Worm (Caenorhabditis elegans): ENCODE results near the gene C16C8.21.
A peak's percentile ranks its signal among the peaks of the same experiment; 100 is the strongest.

Gene C16C8.21

ce11 chrII:3481584-3481983 is 33.6 kb downstream of the C16C8.21 start, which contains the start of gene Y49F6B.8:
TSS of gene Y49F6B.8 (minus strand) at chrII:3481684.
- TF ChIP-seq ceh-90 (tag; optimal IDR thresholded peaks at IDR 0.05) = no peak
- TF ChIP-seq ceh-82 (tag; optimal IDR thresholded peaks at IDR 0.05) = no peak
- TF ChIP-seq mab-9 (GFP tag; IDR thresholded peaks at IDR 0.05) = no peak
- no peak for TF ChIP-seq fos-1 (tag; optimal IDR thresholded peaks at IDR 0.05)
- no peak for TF ChIP-seq Y116A8C.19 (tag; optimal IDR thresholded peaks at IDR 0.05; ENCODE audit: borderline replicate concordance)
- TF ChIP-seq nhr-47 (tag; optimal IDR thresholded peaks at IDR 0.05) = no peak
- TF ChIP-seq xbp-1 (tag; optimal IDR thresholded peaks at IDR 0.05) = no peak
- no peak for TF ChIP-seq nhr-76 (tag; optimal IDR thresholded peaks at IDR 0.05)
- no peak for TF ChIP-seq nhr-28 (tag; optimal IDR thresholded peaks at IDR 0.05)
- TF ChIP-seq unc-30 (tag; optimal IDR thresholded peaks at IDR 0.05) = no peak
- no peak for TF ChIP-seq pqm-1 (tag; optimal IDR thresholded peaks at IDR 0.05)
- TF ChIP-seq aha-1 (tag; optimal IDR thresholded peaks at IDR 0.05) = no peak
- no peak for TF ChIP-seq efl-1 (optimal IDR thresholded peaks at IDR 0.05)
- no peak for TF ChIP-seq efl-1 (GFP tag; optimal IDR thresholded peaks at IDR 0.05 in 1 of 2)
- no peak for TF ChIP-seq mep-1 (tag; optimal IDR thresholded peaks at IDR 0.05)
- no peak for TF ChIP-seq pag-3 (tag; optimal IDR thresholded peaks at IDR 0.05; ENCODE audit: borderline replicate concordance, insufficient read depth)
- TF ChIP-seq ces-1 (GFP tag; optimal IDR thresholded peaks at IDR 0.05) = no peak
- TF ChIP-seq elt-2 (tag; optimal IDR thresholded peaks at IDR 0.05) = no peak
- no peak for TF ChIP-seq rnt-1 (tag; optimal IDR thresholded peaks at IDR 0.05)

- TF ChIP-seq unc-86 (tag; optimal IDR thresholded peaks at IDR 0.05) = peak; percentile 49
- TF ChIP-seq ztf-4 (tag; optimal IDR thresholded peaks at IDR 0.05) = no peak
- TF ChIP-seq ceh-90 (tag; optimal IDR thresholded peaks at IDR 0.05) = peak; percentile 84
- no peak for TF ChIP-seq blmp-1 (tag; optimal IDR thresholded peaks at IDR 0.05)
- TF ChIP-seq F16B12.6 (tag; optimal IDR thresholded peaks at IDR 0.05) = peak; percentile 53
- TF ChIP-seq tbx-2 (tag; optimal IDR thresholded peaks at IDR 0.05) = peak; percentile 71
- TF ChIP-seq lin-35 (GFP tag; optimal IDR thresholded peaks at IDR 0.05) = peak; percentile 51 to 70
- peak; percentile 87 for TF ChIP-seq lir-3 (tag; optimal IDR thresholded peaks at IDR 0.05; ENCODE audit: poor library complexity)
- peak; percentile 1 for TF ChIP-seq lin-39 (tag; optimal IDR thresholded peaks at IDR 0.05)
- peak; percentile 68 for TF ChIP-seq unc-98 (GFP tag; IDR thresholded peaks at IDR 0.05)
- TF ChIP-seq xbp-1 (tag; optimal IDR thresholded peaks at IDR 0.05) = peak; percentile 62
- no peak for TF ChIP-seq egl-27 (tag; optimal IDR thresholded peaks at IDR 0.05)
- peak; percentile 39 for TF ChIP-seq nhr-237 (tag; optimal IDR thresholded peaks at IDR 0.05)
- peak; percentile 50 to 73 (median 64) for TF ChIP-seq dpl-1 (GFP tag; optimal IDR thresholded peaks at IDR 0.05)
- TF ChIP-seq nhr-12 (tag; optimal IDR thresholded peaks at IDR 0.05) = no peak
- TF ChIP-seq ama-1 (optimal IDR thresholded peaks at IDR 0.05) = no peak
- peak; percentile 69 to 75 for TF ChIP-seq lsy-2 (tag; optimal IDR thresholded peaks at IDR 0.05)
- TF ChIP-seq efl-1 (optimal IDR thresholded peaks at IDR 0.05) = peak; percentile 71 to 73
- TF ChIP-seq efl-1 (GFP tag; optimal IDR thresholded peaks at IDR 0.05 in 1 of 2) = peak; percentile 71 to 96
- peak; percentile 67 for TF ChIP-seq C04F5.9 (tag; optimal IDR thresholded peaks at IDR 0.05)
- no peak for TF ChIP-seq unc-130 (tag; optimal IDR thresholded peaks at IDR 0.05)
- TF ChIP-seq pag-3 (tag; optimal IDR thresholded peaks at IDR 0.05; ENCODE audit: borderline replicate concordance, insufficient read depth) = no peak
- TF ChIP-seq efl-3 (GFP tag; optimal IDR thresholded peaks at IDR 0.05) = no peak
- peak; percentile 68 for TF ChIP-seq vab-15 (tag; optimal IDR thresholded peaks at IDR 0.05)
- peak; percentile 68 for TF ChIP-seq nhr-90 (tag; optimal IDR thresholded peaks at IDR 0.05; ENCODE audit: poor library complexity)
- TF ChIP-seq sox-4 (tag; optimal IDR thresholded peaks at IDR 0.05) = peak; percentile 66
- TF ChIP-seq fkh-10 (GFP tag; optimal IDR thresholded peaks at IDR 0.05) = peak; percentile 44
- TF ChIP-seq ceh-88 (GFP tag; IDR thresholded peaks at IDR 0.05) = no peak
- peak; percentile 56 for TF ChIP-seq nhr-20 (tag; optimal IDR thresholded peaks at IDR 0.05)
- TF ChIP-seq ztf-11 (tag; optimal IDR thresholded peaks at IDR 0.05) = peak in 1 of 2 experiments; percentile 77
- peak; percentile 68 for TF ChIP-seq isw-1 (GFP tag; IDR thresholded peaks at IDR 0.05)
- no peak for TF ChIP-seq sptf-1 (tag; optimal IDR thresholded peaks at IDR 0.05)
- peak; percentile 62 for TF ChIP-seq pax-3 (tag; optimal IDR thresholded peaks at IDR 0.05)
- TF ChIP-seq rnt-1 (tag; optimal IDR thresholded peaks at IDR 0.05) = peak; percentile 97
- peak; percentile 41 for TF ChIP-seq snpc-4 (tag; optimal IDR thresholded peaks at IDR 0.05)
- TF ChIP-seq nhr-76 (tag; optimal IDR thresholded peaks at IDR 0.05) = no peak
- peak; percentile 83 for TF ChIP-seq nhr-85 (tag)
- TF ChIP-seq egl-13 (tag; optimal IDR thresholded peaks at IDR 0.05) = peak; percentile 25
- peak; percentile 68 for TF ChIP-seq mep-1 (tag; optimal IDR thresholded peaks at IDR 0.05)
- TF ChIP-seq ceh-63 (GFP tag; optimal IDR thresholded peaks at IDR 0.05) = no peak
- peak; percentile 54 for TF ChIP-seq mab-9 (GFP tag; IDR thresholded peaks at IDR 0.05)
Measured at ce11 chrII:3482231-3482630, 34.2 kb downstream of the C16C8.21 start, which contains the start of gene smu-2. TSS of gene smu-2 (plus strand) at chrII:3482408.
